Fruit fly (Drosophila melanogaster): ENCODE measurements around the gene CG17806.

The CG17806 gene

DNA sequence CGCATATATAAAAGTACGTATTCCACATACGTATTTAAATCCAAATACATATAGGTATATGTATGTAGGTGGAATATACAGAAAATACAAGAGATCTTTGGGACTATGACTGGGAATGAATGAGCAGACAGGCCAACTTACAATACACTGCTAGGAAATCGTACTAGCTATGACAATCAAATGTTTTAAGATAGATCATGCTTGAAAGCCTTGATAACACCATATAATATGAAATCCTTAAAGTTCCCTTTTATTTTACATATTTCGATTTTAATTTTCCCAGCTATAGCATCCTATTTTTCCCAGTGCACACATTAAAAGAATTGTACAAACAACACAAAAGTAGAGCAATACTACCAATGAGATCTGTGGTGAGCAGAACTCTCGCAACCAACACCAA is 21.7 kb downstream of the CG17806 start (continued):
- TF ChIP-seq Hr78 (GFP tag; optimal IDR thresholded peaks at IDR 0.05) (peak in 1 of 2 experiments; percentile 22), E2f1 (GFP tag; IDR thresholded peaks at IDR 0.05) (peak; percentile 86), CG33557 (GFP tag; optimal IDR thresholded peaks at IDR 0.05) (no peak), CG43689 (GFP tag; IDR thresholded peaks at IDR 0.05) (peak; percentile 65), CG15269 (tag; optimal IDR thresholded peaks at IDR 0.05) (peak; percentile 88), grau (tag; optimal IDR thresholded peaks at IDR 0.05) (peak; percentile 80), en (GFP tag; optimal IDR thresholded peaks at IDR 0.05) (peak; percentile 64), Sin3A (optimal IDR thresholded peaks at IDR 0.05) (no peak), CG17568 (GFP tag; optimal IDR thresholded peaks at IDR 0.05) (no peak), Sox102F (GFP tag; optimal IDR thresholded peaks at IDR 0.05) (peak; percentile 83), CG17361 (GFP tag; IDR thresholded peaks at IDR 0.05) (peak; percentile 81), Dfd (GFP tag; optimal IDR thresholded peaks at IDR 0.05) (no peak), CG5245 (GFP tag; optimal IDR thresholded peaks at IDR 0.05) (peak; percentile 25), jumu (GFP tag; optimal IDR thresholded peaks at IDR 0.05) (peak; percentile 72), Scr (GFP tag; IDR thresholded peaks at IDR 0.05; ENCODE audit: partially characterized antibody) (no peak), Spps (tag; optimal IDR thresholded peaks at IDR 0.05) (no peak), nau (GFP tag; optimal IDR thresholded peaks at IDR 0.05) (peak; percentile 54), HmgZ (tag; optimal IDR thresholded peaks at IDR 0.05) (peak; percentile 66), CG14860 (GFP tag; IDR thresholded peaks at IDR 0.05; ENCODE audit: partially characterized antibody) (no peak), disco-r (GFP tag; optimal IDR thresholded peaks at IDR 0.05) (peak; percentile 74), bsh (GFP tag; optimal IDR thresholded peaks at IDR 0.05) (peak in 1 of 2 experiments; percentile 81), CG2678 (tag; optimal IDR thresholded peaks at IDR 0.05) (peak; percentile 93), tio (GFP tag; optimal IDR thresholded peaks at IDR 0.05) (peak; percentile 38), CG12236 (GFP tag; optimal IDR thresholded peaks at IDR 0.05) (peak; percentile 5), Hr39 (optimal IDR thresholded peaks at IDR 0.05) (no peak), Oli (tag; optimal IDR thresholded peaks at IDR 0.05) (peak; percentile 79), corto (GFP tag; optimal IDR thresholded peaks at IDR 0.05) (no peak), Pdp1 (GFP tag; optimal IDR thresholded peaks at IDR 0.05) (peak; percentile 81 to 83), CG18619 (GFP tag; optimal IDR thresholded peaks at IDR 0.05) (peak; percentile 64), fd96Cb (tag; optimal IDR thresholded peaks at IDR 0.05) (peak; percentile 68), Awh (GFP tag; IDR thresholded peaks at IDR 0.05) (peak; percentile 85), aop (GFP tag; IDR thresholded peaks at IDR 0.05) (peak; percentile 68; the same call in 1 of the 2 replicates), B-H2 (GFP tag; optimal IDR thresholded peaks at IDR 0.05) (peak; percentile 67), esg (GFP tag; conservative IDR thresholded peaks at IDR 0.05) (peak; percentile 72), CG12104 (GFP tag; optimal IDR thresholded peaks at IDR 0.05) (peak; percentile 50), zen2 (GFP tag; IDR thresholded peaks at IDR 0.05; ENCODE audit: partially characterized antibody) (no peak), Stat92E (GFP tag; optimal IDR thresholded peaks at IDR 0.05) (no peak), CG18476 (GFP tag; optimal IDR thresholded peaks at IDR 0.05) (peak; percentile 43), Lim3 (GFP tag; IDR thresholded peaks at IDR 0.05) (peak; percentile 55; the same call in 1 of the 2 replicates), CG10543 (GFP tag; optimal IDR thresholded peaks at IDR 0.05) (peak; percentile 85), hth (optimal IDR thresholded peaks at IDR 0.05) (no peak), CG5953 (GFP tag; IDR thresholded peaks at IDR 0.05) (peak; percentile 84), Usf (GFP tag; optimal IDR thresholded peaks at IDR 0.05) (peak; percentile 2), stwl (tag; optimal IDR thresholded peaks at IDR 0.05) (no peak), cato (GFP tag; optimal IDR thresholded peaks at IDR 0.05; ENCODE audit: borderline replicate concordance) (peak; percentile 24), CG10366 (GFP tag; IDR thresholded peaks at IDR 0.05) (peak; percentile 80), Drgx (GFP tag; IDR thresholded peaks at IDR 0.05) (peak; percentile 86), nom (GFP tag; optimal IDR thresholded peaks at IDR 0.05) (no peak), CG3281 (GFP tag; optimal IDR thresholded peaks at IDR 0.05) (peak; percentile 77), Tbp (GFP tag; optimal IDR thresholded peaks at IDR 0.05) (no peak)
